Worm (Caenorhabditis elegans) whole organism, early embryonic: ENCODE results near the gene F22F1.3.
A peak's percentile ranks its signal among the peaks of the same experiment; 100 is the strongest.

Experiments used
- B0310.2 ChIP-seq: sonication (generic microtip); optimal IDR thresholded peaks from 2 replicates; lab custom pipeline; 2016; ENCODE audit warnings: mild to moderate bottlenecking, missing genetic modification characterization, missing compliant biosample characterization
- F13C5.2 ChIP-seq: sonication (generic microtip); optimal IDR thresholded peaks from 2 replicates; lab custom pipeline; 2017; ENCODE audit warnings: mild to moderate bottlenecking, missing genetic modification characterization, inconsistent platforms, missing compliant biosample characterization
- aly-1 ChIP-seq: sonication (generic microtip); optimal IDR thresholded peaks from 2 replicates; lab custom pipeline; 2016; ENCODE audit warnings: missing genetic modification characterization, missing compliant biosample characterization
- ama-1 ChIP-seq: fragments of 150-350 bp; optimal IDR thresholded peaks from 2 replicates; lab custom pipeline; 2014
- ceh-13 ChIP-seq: fragments of 200-800 bp; sonication (Bioruptor generic); optimal IDR thresholded peaks from 2 replicates; lab custom pipeline; 2018; ENCODE audit warnings: mild to moderate bottlenecking, missing genetic modification characterization, missing compliant biosample characterization
- ceh-36 ChIP-seq: sonication (generic microtip); optimal IDR thresholded peaks from 2 replicates; lab custom pipeline; 2016; ENCODE audit warnings: missing genetic modification characterization, inconsistent platforms, missing compliant biosample characterization
- ets-7 ChIP-seq: sonication (generic microtip); optimal IDR thresholded peaks from 2 replicates; lab custom pipeline; 2016; ENCODE audit warnings: missing genotype, missing genetic modification characterization, missing compliant biosample characterization
- flt-1 ChIP-seq: fragments of 200-800 bp; sonication (Bioruptor generic); IDR thresholded peaks from 2 replicates; pipeline ENCODE4 v1.3.6; 2022; ENCODE audit warnings: missing genetic modification characterization, missing compliant biosample characterization
- hmbx-1 ChIP-seq: sonication (generic microtip); optimal IDR thresholded peaks from 2 replicates; lab custom pipeline; 2016; ENCODE audit warnings: mild to moderate bottlenecking, missing genetic modification characterization, missing compliant biosample characterization
- hmg-4 ChIP-seq: fragments of 200-800 bp; sonication (Bioruptor generic); optimal IDR thresholded peaks from 2 replicates; lab custom pipeline; 2018; ENCODE audit warnings: mild to moderate bottlenecking, missing genetic modification characterization, missing compliant biosample characterization
- hnd-1 ChIP-seq: sonication (generic microtip); optimal IDR thresholded peaks from 2 replicates; lab custom pipeline; 2016; ENCODE audit warnings: missing genetic modification characterization, missing compliant biosample characterization
- pes-1 ChIP-seq: fragments of 200-800 bp; sonication (Bioruptor generic); IDR thresholded peaks from 2 replicates; pipeline ENCODE4 v1.3.6; 2022; ENCODE audit warnings: missing genetic modification reagents, missing genetic modification characterization, missing compliant biosample characterization
- scrt-1 ChIP-seq: fragments of 200-800 bp; sonication (Bioruptor generic); IDR thresholded peaks from 2 replicates; pipeline ENCODE4 v1.3.6; 2022; ENCODE audit warnings: missing genetic modification characterization, missing compliant biosample characterization
- sea-1 ChIP-seq: fragments of 200-800 bp; sonication (Bioruptor generic); conservative IDR thresholded peaks from 2 replicates; pipeline ENCODE4 v1.3.6; 2022; ENCODE audit warnings: missing genetic modification characterization, missing compliant biosample characterization
- tbx-11 ChIP-seq: fragments of 200-800 bp; sonication (Bioruptor generic); IDR thresholded peaks from 2 replicates; pipeline ENCODE4 v1.3.6; 2022; ENCODE audit warnings: missing genetic modification characterization, missing compliant biosample characterization
- tbx-37 ChIP-seq: fragments of 200-800 bp; sonication (Bioruptor generic); conservative IDR thresholded peaks from 2 replicates; pipeline ENCODE4 v1.3.6; 2022; ENCODE audit warnings: missing genetic modification reagents, missing genetic modification characterization, missing compliant biosample characterization
- tra-4 ChIP-seq: sonication (generic microtip); optimal IDR thresholded peaks from 2 replicates; lab custom pipeline; 2017; ENCODE audit warnings: missing genetic modification characterization, missing compliant biosample characterization

Gene F22F1.3

DNA sequence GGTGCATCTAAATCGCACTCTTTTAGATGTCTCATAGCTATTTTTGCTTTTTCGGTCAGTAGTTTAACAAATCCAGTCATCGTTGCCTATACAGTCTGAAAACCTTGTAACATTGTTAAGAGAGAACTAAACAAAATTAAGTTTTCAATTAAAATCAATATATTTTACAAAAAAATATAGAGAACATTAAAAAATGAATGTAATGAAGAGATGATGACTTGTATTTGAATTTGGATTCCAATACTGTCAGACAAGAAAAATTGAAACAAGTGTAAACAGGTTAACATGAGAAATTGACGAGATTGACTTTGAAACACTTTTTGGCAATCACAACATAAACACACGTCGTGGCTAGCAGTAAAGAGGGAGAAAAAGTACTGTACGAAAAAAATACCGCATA, 22.2 kb upstream of the F22F1.3 start, which contains the start of gene C17H11.5:
Gene C17H11.5 (minus strand): TSS at position 101 of the 400 bp plus-strand sequence.
- TF ChIP-seq ceh-13 (GFP tag; lab: Kevin White, UChicago): no peak
- no peak for TF ChIP-seq ets-7 (tag; lab: Kevin White, UChicago)
- TF ChIP-seq hmbx-1 (tag; lab: Kevin White, UChicago): no peak
- TF ChIP-seq flt-1: no peak
- no peak for TF ChIP-seq scrt-1 (GFP tag; lab: Robert Waterston, UW)
- no peak for TF ChIP-seq hnd-1
- TF ChIP-seq B0310.2 (tag; lab: Kevin White, UChicago): no peak
- TF ChIP-seq tbx-11 (GFP tag; lab: Robert Waterston, UW): no peak
- no peak for TF ChIP-seq ama-1
- TF ChIP-seq tbx-37 (GFP tag; lab: Robert Waterston, UW): no peak
- no peak for TF ChIP-seq ceh-36 (tag; lab: Kevin White, UChicago)
- TF ChIP-seq pes-1 (GFP tag; lab: Robert Waterston, UW): no peak

DNA sequence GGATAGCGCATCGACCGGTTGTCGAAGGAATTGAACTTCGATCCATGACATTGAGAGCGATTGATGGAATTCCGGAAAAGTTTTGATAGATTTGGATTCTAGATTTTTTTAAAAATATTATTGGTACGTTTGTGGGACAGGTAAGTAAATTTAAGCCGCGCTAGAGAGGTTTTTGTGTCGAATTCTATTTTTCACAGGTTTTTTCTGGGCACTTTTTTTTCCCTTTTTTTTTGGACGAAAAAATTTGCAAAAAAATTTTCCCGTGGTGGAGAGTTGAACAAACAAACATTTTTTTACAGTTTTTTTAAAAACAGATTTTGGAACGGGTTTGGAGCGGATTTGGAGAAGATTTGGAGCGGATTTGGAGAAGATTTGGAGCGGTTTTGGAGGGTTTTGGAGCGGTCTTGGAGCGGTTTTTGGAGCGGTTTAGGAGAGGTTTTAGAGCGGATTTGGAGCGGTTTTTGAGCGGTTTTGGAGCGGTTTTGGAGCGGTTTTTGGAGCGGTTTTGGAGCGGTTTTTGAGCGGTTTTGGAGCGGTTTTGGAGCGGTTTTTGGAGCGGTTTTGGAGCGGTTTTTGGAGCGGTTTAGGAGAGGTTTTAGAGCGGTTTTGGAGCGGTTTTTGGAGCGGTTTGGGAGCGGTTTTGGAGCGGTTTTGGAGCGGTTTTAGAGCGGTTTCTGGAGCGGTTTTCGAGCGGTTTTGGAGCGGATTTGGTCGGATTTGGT, 18.9 kb upstream of the F22F1.3 start, which contains the start of gene C17H11.4:
Gene C17H11.4 (minus strand): TSS at position 51 of the 722 bp plus-strand sequence.
- TF ChIP-seq flt-1 (0 out of 2 replicates have a peak, but pooled peaks have one; percentile 13), scrt-1 (GFP tag; lab: Robert Waterston, UW) (peak; percentile 62; the same call in 1 of the 2 replicates), tbx-11 (GFP tag; lab: Robert Waterston, UW) (0 out of 2 replicates have a peak, but pooled peaks have one; percentile 53), sea-1 (GFP tag; lab: Robert Waterston, UW) (peak; percentile 69), tbx-37 (GFP tag; lab: Robert Waterston, UW) (peak; percentile 37; the same call in 1 of the 2 replicates)

DNA sequence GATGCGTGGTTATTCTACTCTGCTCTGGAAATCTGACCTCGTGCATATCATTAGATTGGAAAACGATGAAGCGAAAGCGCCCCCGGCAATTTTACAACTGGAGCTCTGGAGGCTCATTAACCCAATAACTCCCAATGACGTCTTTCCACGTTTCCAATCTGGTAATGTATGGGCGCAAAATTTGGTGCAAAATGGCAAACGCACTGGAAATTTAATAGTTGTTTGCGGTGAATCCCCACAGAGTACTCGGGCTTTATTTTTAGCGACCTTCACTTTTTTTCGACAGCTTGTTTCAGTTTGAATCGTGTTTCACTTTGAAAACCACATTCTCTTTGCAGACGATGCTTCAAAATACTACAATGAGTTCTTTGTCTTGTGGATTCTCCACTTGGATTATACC, 10.7 kb upstream of the F22F1.3 start, which contains the start of gene C17H11.1:
Gene C17H11.1 (plus strand): TSS at position 301 of the 400 bp plus-strand sequence.
- no peak for TF ChIP-seq aly-1 (tag; lab: Kevin White, UChicago)
- TF ChIP-seq sea-1 (GFP tag; lab: Robert Waterston, UW): no peak
- TF ChIP-seq hnd-1: no peak
- no peak for TF ChIP-seq pes-1 (GFP tag; lab: Robert Waterston, UW)
- no peak for TF ChIP-seq ceh-13 (GFP tag; lab: Kevin White, UChicago)
- TF ChIP-seq ceh-36 (tag; lab: Kevin White, UChicago): no peak
- no peak for TF ChIP-seq tbx-11 (GFP tag; lab: Robert Waterston, UW)
- no peak for TF ChIP-seq tra-4 (tag; lab: Kevin White, UChicago)
- no peak for TF ChIP-seq ets-7 (tag; lab: Kevin White, UChicago)
- TF ChIP-seq hmg-4 (GFP tag; lab: Kevin White, UChicago): no peak
- TF ChIP-seq flt-1: no peak
- TF ChIP-seq hmbx-1 (tag; lab: Kevin White, UChicago): no peak
- TF ChIP-seq scrt-1 (GFP tag; lab: Robert Waterston, UW): no peak
- TF ChIP-seq tbx-37 (GFP tag; lab: Robert Waterston, UW): no peak

DNA sequence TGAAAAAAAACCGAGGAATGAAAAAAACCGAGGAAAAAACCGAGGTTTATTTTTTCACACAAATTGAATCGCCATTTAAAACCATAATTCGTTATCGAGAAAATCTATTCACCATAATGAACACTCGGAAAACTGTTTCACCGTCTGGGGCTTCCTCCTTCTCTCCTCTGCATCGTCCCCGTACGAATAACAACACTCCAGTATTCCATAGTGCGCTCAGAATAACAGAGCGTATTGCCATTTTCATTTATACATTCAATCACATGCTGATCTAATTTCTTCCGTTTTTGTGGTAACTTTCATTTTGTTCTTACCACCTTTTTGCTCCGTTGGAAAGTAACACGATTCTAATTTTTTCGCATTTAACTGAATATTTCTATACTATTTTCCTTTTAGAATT, 6.7 kb upstream of the F22F1.3 start, which contains the start of gene C17H11.2:
Gene C17H11.2 (plus strand): TSS at position 397 of the 400 bp plus-strand sequence.
- TF ChIP-seq ets-7 (tag; lab: Kevin White, UChicago) (no peak), sea-1 (GFP tag; lab: Robert Waterston, UW) (no peak), tbx-37 (GFP tag; lab: Robert Waterston, UW) (no peak), aly-1 (tag; lab: Kevin White, UChicago) (no peak), hmbx-1 (tag; lab: Kevin White, UChicago) (no peak), tbx-11 (GFP tag; lab: Robert Waterston, UW) (no peak), hnd-1 (no peak), hmg-4 (GFP tag; lab: Kevin White, UChicago) (no peak), ceh-13 (GFP tag; lab: Kevin White, UChicago) (no peak), tra-4 (tag; lab: Kevin White, UChicago) (no peak), pes-1 (GFP tag; lab: Robert Waterston, UW) (no peak), F13C5.2 (tag; lab: Kevin White, UChicago) (no peak), ama-1 (no peak), ceh-36 (tag; lab: Kevin White, UChicago) (no peak)

DNA sequence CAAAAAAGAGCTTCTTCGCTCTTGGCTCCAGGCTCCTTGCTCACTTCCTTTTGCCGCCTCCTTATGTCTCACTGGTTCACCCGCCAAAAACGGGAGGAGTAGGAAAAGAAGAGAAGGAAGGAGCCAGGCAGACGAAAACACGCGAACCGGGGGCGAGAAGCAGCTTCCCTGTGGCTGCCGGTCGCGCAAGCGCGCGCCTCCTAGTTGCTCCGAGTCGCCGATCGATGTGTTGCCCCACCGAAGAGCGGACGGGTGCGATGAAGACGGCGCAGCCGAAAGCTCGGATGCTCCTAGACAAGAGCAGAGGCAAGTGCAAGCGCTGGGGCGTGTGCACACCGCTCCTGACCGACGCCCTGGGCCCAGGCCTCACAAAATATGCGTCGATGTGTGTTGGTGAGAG, 682 bp upstream of the F22F1.3 start:
- TF ChIP-seq hmg-4 (GFP tag; lab: Kevin White, UChicago): peak; percentile 64
- peak; percentile 3 for TF ChIP-seq aly-1 (tag; lab: Kevin White, UChicago)
- no peak for TF ChIP-seq F13C5.2 (tag; lab: Kevin White, UChicago)
- TF ChIP-seq ceh-13 (GFP tag; lab: Kevin White, UChicago): no peak

DNA sequence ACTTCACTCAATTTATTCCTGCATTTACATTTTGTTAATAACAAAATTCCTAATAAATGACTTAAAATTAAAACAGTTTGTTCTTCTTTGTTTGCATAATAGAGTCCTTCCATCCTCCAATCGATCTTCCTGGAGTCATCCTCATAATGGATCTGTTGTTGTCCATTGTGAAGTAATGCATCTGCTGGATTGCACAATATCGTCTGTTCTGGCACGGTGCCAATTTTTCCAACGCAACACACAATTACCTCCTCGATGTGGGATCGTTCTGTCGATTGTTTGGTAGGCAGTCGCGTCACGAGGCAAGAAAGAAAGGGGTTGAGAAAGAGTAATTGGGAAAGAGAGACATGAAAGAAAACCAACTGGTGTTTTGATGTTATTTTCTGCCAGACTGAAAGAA, 2.9 kb downstream of the F22F1.3 start:
- TF ChIP-seq ama-1: peak; percentile 86
- TF ChIP-seq sea-1 (GFP tag; lab: Robert Waterston, UW): 0 out of 2 replicates have a peak, but pooled peaks have one; percentile 16
- TF ChIP-seq tra-4 (tag; lab: Kevin White, UChicago): no peak

DNA sequence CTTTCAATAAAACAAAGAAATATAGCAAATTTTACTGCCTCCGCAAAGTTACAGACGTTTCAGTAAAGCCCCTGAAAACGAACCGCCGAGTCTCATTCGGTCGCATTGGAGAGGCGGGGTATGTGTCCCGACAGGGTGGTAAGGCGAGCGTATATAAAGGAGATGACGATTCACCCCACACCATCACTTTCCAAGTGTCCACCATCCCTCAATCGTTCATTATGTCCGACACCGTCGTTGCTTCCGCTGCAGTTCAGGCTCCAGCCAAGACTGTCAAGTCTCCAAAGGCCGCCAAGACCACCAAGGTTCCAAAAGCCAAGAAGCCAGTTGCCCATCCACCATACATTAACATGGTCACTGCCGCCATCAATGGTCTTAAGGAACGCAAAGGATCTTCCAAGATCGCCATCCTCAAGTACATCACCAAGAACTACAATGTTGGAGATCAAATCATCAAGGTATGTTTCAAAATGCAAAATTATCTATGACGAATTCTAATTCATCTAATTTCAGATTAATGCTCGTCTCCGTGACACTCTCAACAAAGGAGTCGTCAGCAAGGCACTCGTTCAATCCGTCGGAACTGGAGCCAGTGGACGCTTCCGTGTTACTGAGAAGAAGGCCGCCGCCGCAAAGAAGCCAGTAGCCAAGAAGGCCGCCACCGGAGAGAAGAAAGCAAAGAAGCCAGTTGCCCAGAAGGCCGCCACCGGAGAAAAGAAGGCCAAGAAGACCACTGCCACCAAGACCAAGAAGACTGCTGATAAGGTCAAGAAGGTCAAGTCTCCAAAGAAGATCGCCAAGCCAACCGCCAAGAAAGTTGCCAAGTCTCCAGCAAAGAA, 3.7 kb downstream of the F22F1.3 start, which contains the start of gene hil-3:
Gene hil-3 (plus strand): TSS at position 195 of the 839 bp plus-strand sequence.
- TF ChIP-seq tbx-37 (GFP tag; lab: Robert Waterston, UW): 0 out of 2 replicates have a peak, but pooled peaks have one; percentile 19
- TF ChIP-seq tra-4 (tag; lab: Kevin White, UChicago): no peak
- peak; percentile 3 for TF ChIP-seq F13C5.2 (tag; lab: Kevin White, UChicago)
- TF ChIP-seq ama-1: peak; percentile 97
- peak; percentile 21 for TF ChIP-seq aly-1 (tag; lab: Kevin White, UChicago)
- no peak for TF ChIP-seq hmbx-1 (tag; lab: Kevin White, UChicago)
- peak; percentile 81 for TF ChIP-seq sea-1 (GFP tag; lab: Robert Waterston, UW)
- 0 out of 2 replicates have a peak, but pooled peaks have one; percentile 14 for TF ChIP-seq scrt-1 (GFP tag; lab: Robert Waterston, UW)
- 0 out of 2 replicates have a peak, but pooled peaks have one; percentile 37 for TF ChIP-seq tbx-11 (GFP tag; lab: Robert Waterston, UW)
- peak; percentile 69 for TF ChIP-seq B0310.2 (tag; lab: Kevin White, UChicago)
- TF ChIP-seq ets-7 (tag; lab: Kevin White, UChicago): no peak
- no peak for TF ChIP-seq ceh-13 (GFP tag; lab: Kevin White, UChicago)
- TF ChIP-seq pes-1 (GFP tag; lab: Robert Waterston, UW): peak; percentile 42; the same call in 1 of the 2 replicates
- TF ChIP-seq flt-1: no peak
- peak; percentile 55 for TF ChIP-seq ceh-36 (tag; lab: Kevin White, UChicago)
- peak; percentile 54 for TF ChIP-seq hmg-4 (GFP tag; lab: Kevin White, UChicago)
- TF ChIP-seq hnd-1: no peak
